Worm (Caenorhabditis elegans): ENCODE results near the gene sup-1.

DNA sequence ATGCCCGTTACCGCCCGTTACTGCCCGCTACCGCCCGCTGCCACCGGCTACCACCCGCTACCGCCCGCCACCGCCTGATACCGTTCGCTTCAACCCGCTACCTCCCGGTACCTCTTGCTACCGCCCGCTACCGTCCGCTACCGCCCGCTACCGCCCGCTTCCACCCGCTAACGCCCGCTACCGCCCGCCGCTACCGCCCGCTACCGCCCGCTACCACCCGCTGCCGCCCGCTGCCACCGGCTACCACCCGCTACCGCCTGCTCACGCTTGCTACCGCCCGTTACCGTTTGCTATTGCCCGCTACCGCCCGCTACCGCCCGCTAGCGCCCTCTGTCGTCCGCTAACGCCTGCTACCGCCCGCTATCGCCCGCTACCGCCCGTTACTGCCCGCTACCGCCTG lies 35.6 kb downstream of the sup-1 start:
- TF ChIP-seq him-1 (tag; optimal IDR thresholded peaks at IDR 0.05), result no peak
- no peak for TF ChIP-seq sdz-38 (tag; optimal IDR thresholded peaks at IDR 0.05)
- TF ChIP-seq die-1 (tag; optimal IDR thresholded peaks at IDR 0.05), result no peak
- no peak for TF ChIP-seq F23B12.7 (tag; optimal IDR thresholded peaks at IDR 0.05; ENCODE audit: insufficient read depth)
- TF ChIP-seq ztf-3 (GFP tag; optimal IDR thresholded peaks at IDR 0.05), result no peak
- no peak for TF ChIP-seq atf-7 (tag; optimal IDR thresholded peaks at IDR 0.05)

All from whole organism, young adult.